Fruit fly (Drosophila melanogaster) whole organism, prepupa: Measurements from ENCODE around the gene Nup358.

Experiments used
- CG6808 ChIP-seq: fragments of 200-800 bp; sonication (Bioruptor generic); optimal IDR thresholded peaks from 3 replicates; lab custom pipeline; 2017; ENCODE audit warnings: missing biosample characterization, missing genetic modification characterization, mild to moderate bottlenecking, moderate library complexity, missing genetic modification reagents
- OdsH ChIP-seq: fragments of 200-800 bp; sonication (Bioruptor generic); optimal IDR thresholded peaks from 3 replicates; lab custom pipeline; 2016; ENCODE audit warnings: missing biosample characterization, missing genetic modification characterization
- cyc ChIP-seq: fragments of 200-800 bp; sonication (Bioruptor generic); optimal IDR thresholded peaks from 3 replicates; lab custom pipeline; 2016; ENCODE audit warnings: missing biosample characterization, missing genetic modification characterization
- dac ChIP-seq: fragments of 200-800 bp; sonication (Bioruptor generic); optimal IDR thresholded peaks from 2 replicates; lab custom pipeline; 2017; ENCODE audit warnings: missing biosample characterization, mild to moderate bottlenecking, missing genetic modification characterization

dm6 chr3R:25208042-25208766 is 40.9 kb upstream of the Nup358 start, which contains the start of gene Cad96Ca:
- TF ChIP-seq OdsH (GFP tag; lab: Kevin White, UChicago) (no peak), dac (no peak), CG6808 (GFP tag; lab: Kevin White, UChicago) (no peak), cyc (GFP tag; lab: Kevin White, UChicago) (no peak)
